Worm (Caenorhabditis elegans) whole organism, mixed stage, embryonic: ENCODE results near the gene nnt-1.

ENCODE experiments used
- blmp-1 ChIP-seq: fragments of 150-350 bp; optimal IDR thresholded peaks from 2 replicates; lab custom pipeline; 2014; ENCODE audit warnings: missing biosample characterization, missing genetic modification characterization
- ceh-39 ChIP-seq: fragments of 150-350 bp; optimal IDR thresholded peaks from 2 replicates; lab custom pipeline; 2014; ENCODE audit warnings: missing biosample characterization, missing genetic modification characterization
- ces-1 ChIP-seq: fragments of 150-350 bp; optimal IDR thresholded peaks from 2 replicates; lab custom pipeline; 2014; ENCODE audit warnings: missing biosample characterization, missing genetic modification reagents, missing genetic modification characterization
- elt-1 ChIP-seq: sonication (generic microtip); optimal IDR thresholded peaks from 2 replicates; lab custom pipeline; 2017; ENCODE audit warnings: missing genetic modification characterization, mild to moderate bottlenecking, missing compliant biosample characterization, antibody characterized with exemption, moderate library complexity, borderline replicate concordance; ENCODE audit not compliant: insufficient read depth
- elt-3 ChIP-seq: fragments of 150-350 bp; optimal IDR thresholded peaks from 2 replicates; lab custom pipeline; 2014; ENCODE audit warnings: missing biosample characterization, missing genetic modification characterization
- mab-5 ChIP-seq: fragments of 150-350 bp; optimal IDR thresholded peaks from 2 replicates; lab custom pipeline; 2014; ENCODE audit warnings: missing biosample characterization, missing genetic modification characterization
- nhr-237 ChIP-seq: fragments of 150-350 bp; optimal IDR thresholded peaks from 2 replicates; lab custom pipeline; 2014; ENCODE audit warnings: missing biosample characterization, missing genetic modification characterization
- nhr-76 ChIP-seq: sonication (generic microtip); optimal IDR thresholded peaks from 2 replicates; lab custom pipeline; 2017; ENCODE audit warnings: missing biosample characterization, missing genetic modification characterization
- pha-4 ChIP-seq: fragments of 150-350 bp; optimal IDR thresholded peaks from 2 replicates; lab custom pipeline; 2018; ENCODE audit warnings: missing biosample characterization, missing genetic modification reagents, missing genetic modification characterization
- snpc-4 ChIP-seq: fragments of 150-350 bp; optimal IDR thresholded peaks from 2 replicates; lab custom pipeline; 2014; ENCODE audit warnings: missing biosample characterization, missing genetic modification characterization
- sptf-1 ChIP-seq: sonication (generic microtip); optimal IDR thresholded peaks from 2 replicates; lab custom pipeline; 2017; ENCODE audit warnings: mild to moderate bottlenecking, missing genetic modification characterization, moderate library complexity, missing compliant biosample characterization
- unc-39 ChIP-seq: fragments of 150-350 bp; optimal IDR thresholded peaks from 2 replicates; lab custom pipeline; 2014; ENCODE audit warnings: missing biosample characterization, missing genetic modification characterization
- unc-62 ChIP-seq: fragments of 150-350 bp; optimal IDR thresholded peaks from 2 replicates; lab custom pipeline; 2014; ENCODE audit warnings: missing biosample characterization, missing genetic modification reagents, missing genetic modification characterization
- ztf-11 ChIP-seq: fragments of 150-350 bp; optimal IDR thresholded peaks from 2 replicates; lab custom pipeline; 2014; ENCODE audit warnings: missing biosample characterization, missing genetic modification characterization

ce11 chrX:6121279-6121678, 832 bp upstream of the nnt-1 start:
- no peak for TF ChIP-seq nhr-237 (tag; lab: Kevin White, UChicago)
- TF ChIP-seq unc-62 (GFP tag; lab: Kevin White, UChicago) = no peak
- TF ChIP-seq mab-5 (tag; lab: Kevin White, UChicago) = no peak
- no peak for TF ChIP-seq blmp-1
- TF ChIP-seq unc-39 (tag; lab: Kevin White, UChicago) = no peak
- no peak for TF ChIP-seq ztf-11 (tag; lab: Kevin White, UChicago)
- TF ChIP-seq snpc-4 (tag; lab: Kevin White, UChicago) = no peak
- TF ChIP-seq elt-1 (tag; lab: Kevin White, UChicago) = no peak
- TF ChIP-seq nhr-76 (tag; lab: Kevin White, UChicago) = no peak
- TF ChIP-seq ces-1 (GFP tag; lab: Kevin White, UChicago) = no peak
- TF ChIP-seq pha-4 (tag; lab: Kevin White, UChicago) = no peak
- TF ChIP-seq elt-3 (tag; lab: Kevin White, UChicago) = no peak
- no peak for TF ChIP-seq sptf-1
- TF ChIP-seq ceh-39 (tag; lab: Kevin White, UChicago) = no peak
